Worm (Caenorhabditis elegans) whole organism, L4 larva: ENCODE results near the gene idpp-13.

Experiments used
- F44E2.7 ChIP-seq: fragments of 200-800 bp; sonication (Bioruptor generic); IDR thresholded peaks from 2 replicates; pipeline ENCODE4 v2.1.2; 2022; ENCODE audit warnings: missing genetic modification characterization, missing compliant biosample characterization
- R02D3.7 ChIP-seq: fragments of 150-350 bp; sonication (generic microtip); optimal IDR thresholded peaks from 3 replicates; lab custom pipeline; 2014; ENCODE audit warnings: missing biosample characterization, missing genetic modification characterization
- Y5F2A.4 ChIP-seq: fragments of 200-800 bp; sonication (Bioruptor generic); optimal IDR thresholded peaks from 2 replicates; lab custom pipeline; 2018; ENCODE audit warnings: mild to moderate bottlenecking, missing genetic modification characterization, missing compliant biosample characterization
- hlh-30 ChIP-seq: sonication (generic microtip); optimal IDR thresholded peaks from 2 replicates; lab custom pipeline; 2017; ENCODE audit warnings: antibody characterized with exemption, mild to moderate bottlenecking, missing genetic modification characterization, missing compliant biosample characterization; ENCODE audit not compliant: insufficient read depth
- lir-3 ChIP-seq: sonication (generic microtip); optimal IDR thresholded peaks from 2 replicates; lab custom pipeline; 2016; ENCODE audit warnings: mild to moderate bottlenecking, missing genetic modification characterization, missing compliant biosample characterization
- pqm-1 ChIP-seq: sonication (generic microtip); optimal IDR thresholded peaks from 2 replicates; lab custom pipeline; 2017; ENCODE audit warnings: missing biosample characterization, missing genetic modification characterization
- snpc-4 ChIP-seq: fragments of 150-350 bp; optimal IDR thresholded peaks from 2 replicates; lab custom pipeline; 2014; ENCODE audit warnings: missing biosample characterization, missing genetic modification characterization

ce11 chrIII:938569-938968 lies 21.8 kb upstream of the idpp-13 start, which contains the start of gene fbxa-22:
- TF ChIP-seq lir-3 (tag; lab: Kevin White, UChicago) (no peak), pqm-1 (tag; lab: Kevin White, UChicago) (no peak), hlh-30 (tag; lab: Kevin White, UChicago) (no peak), snpc-4 (tag; lab: Kevin White, UChicago) (no peak), F44E2.7 (GFP tag; lab: Robert Waterston, UW) (no peak), Y5F2A.4 (GFP tag; lab: Kevin White, UChicago) (no peak), R02D3.7 (tag; lab: Kevin White, UChicago) (no peak)
